Worm (Caenorhabditis elegans): ENCODE measurements around the gene fbxb-111.
A peak's percentile ranks its signal among the peaks of the same experiment; 100 is the strongest.

Gene fbxb-111

DNA sequence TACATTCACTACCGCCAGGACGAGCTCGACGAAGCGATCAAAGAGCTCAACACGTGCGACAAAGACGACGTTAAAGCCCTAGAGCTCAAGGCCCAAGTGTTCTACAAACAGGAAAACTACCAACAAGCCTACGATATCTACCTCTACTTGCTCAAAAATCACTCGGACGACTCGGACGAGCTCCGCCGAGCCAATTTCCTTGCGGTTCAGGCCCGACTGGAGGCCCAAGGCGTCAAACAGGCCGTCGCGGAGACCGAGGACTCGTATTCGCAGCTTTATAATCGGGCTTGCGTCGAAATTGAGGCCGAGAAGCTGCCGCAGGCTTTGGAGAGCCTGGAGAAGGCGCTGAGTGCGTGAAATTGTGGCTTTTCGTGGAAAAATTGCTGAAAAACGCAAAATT, 13.0 kb upstream of the fbxb-111 start:
- TF ChIP-seq Y56A3A.18 (GFP tag; IDR thresholded peaks at IDR 0.05) (no peak), Y79H2A.3 (GFP tag; conservative IDR thresholded peaks at IDR 0.05) (no peak), ets-4 (GFP tag; optimal IDR thresholded peaks at IDR 0.05) (no peak), madf-6 (GFP tag; IDR thresholded peaks at IDR 0.05) (peak; percentile 26; the same call in 1 of the 2 replicates), zfh-2 (GFP tag; conservative IDR thresholded peaks at IDR 0.05) (peak; percentile 66; the same call in 1 of the 2 replicates), egrh-3 (GFP tag; IDR thresholded peaks at IDR 0.05) (peak; percentile 25; the same call in 1 of the 2 replicates)

DNA sequence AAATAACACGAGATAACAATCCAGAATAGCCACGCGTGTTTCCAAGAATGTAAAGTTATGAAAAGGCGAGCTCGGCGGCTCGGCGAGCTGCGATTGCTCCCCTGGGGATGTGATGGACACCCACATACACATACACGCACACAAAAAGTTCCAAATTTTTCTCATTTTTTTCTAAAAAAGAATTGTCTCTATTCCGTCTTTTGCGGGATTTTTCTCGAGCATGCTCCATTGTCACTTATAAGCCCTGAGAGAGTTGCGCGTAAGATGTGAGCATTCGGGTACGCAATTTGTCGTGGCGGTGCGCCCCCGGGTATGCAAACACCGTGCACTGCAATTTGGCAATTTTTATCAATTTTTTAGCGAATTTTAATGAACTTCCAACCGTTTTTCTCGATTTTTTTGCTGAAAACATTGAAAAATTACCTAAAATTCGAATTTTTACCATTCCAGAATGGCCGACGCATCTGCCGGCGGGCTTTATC, 12.3 kb upstream of the fbxb-111 start, which contains the start of the genes F08D12.12 and srpa-72:
F08D12.12 (minus strand) TSS at position 51 of the 482 bp plus-strand sequence.
srpa-72 (plus strand) TSS at position 451 of the 482 bp plus-strand sequence.
- TF ChIP-seq fkh-3 (tag; optimal IDR thresholded peaks at IDR 0.05) (no peak), bed-1 (GFP tag; IDR thresholded peaks at IDR 0.05) (no peak), let-607 (tag; optimal IDR thresholded peaks at IDR 0.05) (peak; percentile 5 to 53), rec-8 (tag; optimal IDR thresholded peaks at IDR 0.05) (no peak), tbp1 (GFP tag; optimal IDR thresholded peaks at IDR 0.05) (peak; percentile 30), lsl-1 (GFP tag; optimal IDR thresholded peaks at IDR 0.05) (peak; percentile 6), hmg-20 (GFP tag; IDR thresholded peaks at IDR 0.05) (no peak), akir-1 (GFP tag; optimal IDR thresholded peaks at IDR 0.05) (no peak), hmg-1.2 (GFP tag; IDR thresholded peaks at IDR 0.05) (peak; percentile 34; the same call in 1 of the 2 replicates), unc-130 (GFP tag; optimal IDR thresholded peaks at IDR 0.05) (no peak), lin-54 (GFP tag; optimal IDR thresholded peaks at IDR 0.05) (peak; percentile 36), nhr-179 (tag; optimal IDR thresholded peaks at IDR 0.05) (no peak), mcd-1 (GFP tag; IDR thresholded peaks at IDR 0.05) (peak; percentile 54), cebp-1 (GFP tag; IDR thresholded peaks at IDR 0.05) (no peak), cebp-1 (tag; optimal IDR thresholded peaks at IDR 0.05) (peak; percentile 16), egrh-3 (GFP tag; IDR thresholded peaks at IDR 0.05) (no peak)

DNA sequence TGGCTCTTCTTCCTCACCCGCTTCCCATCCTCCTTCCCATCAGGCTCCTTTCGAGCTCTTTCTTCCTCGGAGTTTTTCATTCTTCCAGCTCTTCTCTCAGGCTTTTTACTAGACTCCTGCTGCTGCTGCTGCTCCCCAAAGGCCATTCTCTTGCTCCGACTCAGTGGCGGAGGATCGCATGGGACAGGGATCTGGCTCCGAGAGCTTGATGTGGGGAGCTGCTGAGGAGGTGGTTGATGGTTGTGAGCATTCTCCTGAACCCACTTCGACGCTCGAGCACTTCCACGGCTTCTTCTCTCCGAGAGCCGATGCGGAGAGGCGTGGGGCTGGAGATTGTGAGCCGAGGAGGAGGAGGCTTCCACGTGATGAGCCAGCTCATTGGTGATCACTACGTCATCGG, 11.0 kb upstream of the fbxb-111 start:
- TF ChIP-seq Y95B8A.8 (GFP tag; IDR thresholded peaks at IDR 0.05) (no peak), nfyb-1 (GFP tag; IDR thresholded peaks at IDR 0.05) (no peak), atf-7 (tag; optimal IDR thresholded peaks at IDR 0.05) (no peak), attf-3 (GFP tag; conservative IDR thresholded peaks at IDR 0.05) (no peak), D2030.7 (GFP tag; IDR thresholded peaks at IDR 0.05) (no peak), F52B5.7 (tag; optimal IDR thresholded peaks at IDR 0.05) (no peak), sdz-38 (tag; optimal IDR thresholded peaks at IDR 0.05) (no peak), mes-4 (tag; optimal IDR thresholded peaks at IDR 0.05) (no peak), gei-17 (GFP tag; optimal IDR thresholded peaks at IDR 0.05) (no peak), ztf-26 (tag; optimal IDR thresholded peaks at IDR 0.05) (no peak), lin-40 (tag; optimal IDR thresholded peaks at IDR 0.05) (no peak), ztf-6 (GFP tag; IDR thresholded peaks at IDR 0.05) (no peak), nhr-120 (GFP tag; IDR thresholded peaks at IDR 0.05) (no peak), zfh-2 (GFP tag; conservative IDR thresholded peaks at IDR 0.05) (peak; percentile 88), sea-2 (GFP tag; IDR thresholded peaks at IDR 0.05) (no peak), ztf-22 (GFP tag; optimal IDR thresholded peaks at IDR 0.05) (no peak), F37B4.10 (GFP tag; IDR thresholded peaks at IDR 0.05) (0 out of 2 replicates have a peak, but pooled peaks have one; percentile 64), ceh-58 (GFP tag; IDR thresholded peaks at IDR 0.05) (no peak), madf-10 (tag; optimal IDR thresholded peaks at IDR 0.05) (no peak), hsf-1 (GFP tag; IDR thresholded peaks at IDR 0.05) (no peak), unc-62 (GFP tag; optimal IDR thresholded peaks at IDR 0.05) (no peak), mxl-1 (tag; optimal IDR thresholded peaks at IDR 0.05) (no peak), ets-4 (GFP tag; optimal IDR thresholded peaks at IDR 0.05) (no peak), mel-28 (tag; optimal IDR thresholded peaks at IDR 0.05; ENCODE audit: borderline replicate concordance) (no peak), ekl-4 (GFP tag; IDR thresholded peaks at IDR 0.05) (no peak), egrh-3 (GFP tag; IDR thresholded peaks at IDR 0.05) (peak; percentile 86; the same call in 1 of the 2 replicates)

Measured in whole organism, young adult.